Worm (Caenorhabditis elegans): ENCODE data around the gene F43C1.7.

- TF ChIP-seq ztf-23 (GFP tag; IDR thresholded peaks at IDR 0.05) (no peak), T22C8.4 (GFP tag; IDR thresholded peaks at IDR 0.05) (no peak), ztf-29 (GFP tag; IDR thresholded peaks at IDR 0.05) (no peak), flt-1 (GFP tag; IDR thresholded peaks at IDR 0.05) (no peak), klf-2 (GFP tag; conservative IDR thresholded peaks at IDR 0.05) (no peak), med-1 (GFP tag; optimal IDR thresholded peaks at IDR 0.05; ENCODE audit: insufficient read depth) (no peak)
These were observed 20.7 kb upstream of the F43C1.7 start, which contains the start of gene T08A11.1 for ce11 chrIII:4263048-4263447.

Measured in whole organism, midembryonic.